Worm (Caenorhabditis elegans): ENCODE measurements around the gene srz-15.

The srz-15 gene

DNA sequence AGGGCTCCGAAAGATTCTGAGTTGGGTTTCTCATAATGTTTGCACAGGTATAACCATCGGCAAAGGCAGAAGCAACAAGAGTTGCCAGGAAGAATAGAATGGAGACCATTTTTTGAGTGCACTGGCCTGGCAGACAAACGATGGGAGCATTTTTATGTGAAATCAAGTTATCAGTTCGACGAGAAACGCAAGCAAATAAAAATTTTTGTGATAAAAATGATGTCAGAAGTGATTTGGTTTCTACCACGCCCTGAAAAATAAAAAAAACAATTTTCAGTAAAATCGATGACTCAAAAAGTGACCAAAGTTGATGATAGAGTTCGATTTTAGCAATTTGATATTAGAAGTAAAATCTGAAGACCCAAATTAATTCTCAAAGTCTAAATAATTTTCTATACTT is 5.7 kb upstream of the srz-15 start, which contains the start of gene K08D8.4:
K08D8.4 (minus strand) TSS at position 128 of the 400 bp plus-strand sequence.
- TF ChIP-seq flt-1 (GFP tag; IDR thresholded peaks at IDR 0.05) (no peak), hmbx-1 (tag; optimal IDR thresholded peaks at IDR 0.05) (no peak), scrt-1 (GFP tag; IDR thresholded peaks at IDR 0.05) (no peak), hmg-4 (GFP tag; optimal IDR thresholded peaks at IDR 0.05) (no peak), tbx-37 (GFP tag; conservative IDR thresholded peaks at IDR 0.05) (no peak), ceh-36 (tag; optimal IDR thresholded peaks at IDR 0.05) (no peak), F13C5.2 (tag; optimal IDR thresholded peaks at IDR 0.05) (no peak), ets-7 (tag; optimal IDR thresholded peaks at IDR 0.05) (no peak), aly-1 (tag; optimal IDR thresholded peaks at IDR 0.05) (no peak)

DNA sequence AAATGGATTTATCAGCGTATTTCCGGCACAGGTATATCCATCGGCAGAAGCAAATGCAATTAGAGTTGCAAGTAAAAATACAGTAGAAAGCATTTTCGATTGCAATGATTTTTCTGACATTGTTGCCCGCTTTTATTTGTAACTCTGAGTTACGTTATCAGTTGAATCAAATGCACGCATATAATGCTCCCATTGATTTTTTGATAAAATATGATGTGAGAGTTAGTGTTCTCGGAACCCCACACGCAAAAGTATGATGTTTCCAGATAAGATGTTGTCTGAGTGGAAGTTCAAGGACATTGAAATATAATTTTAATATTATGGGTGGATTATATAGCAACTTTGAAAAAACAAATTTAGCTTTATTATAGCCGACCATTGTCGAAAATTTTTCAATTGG is 3.6 kb upstream of the srz-15 start, which contains the start of gene K08D8.5:
K08D8.5 (minus strand) TSS at position 140 of the 400 bp plus-strand sequence.
- TF ChIP-seq pes-1 (GFP tag; IDR thresholded peaks at IDR 0.05) (no peak), aly-1 (tag; optimal IDR thresholded peaks at IDR 0.05) (no peak)

DNA sequence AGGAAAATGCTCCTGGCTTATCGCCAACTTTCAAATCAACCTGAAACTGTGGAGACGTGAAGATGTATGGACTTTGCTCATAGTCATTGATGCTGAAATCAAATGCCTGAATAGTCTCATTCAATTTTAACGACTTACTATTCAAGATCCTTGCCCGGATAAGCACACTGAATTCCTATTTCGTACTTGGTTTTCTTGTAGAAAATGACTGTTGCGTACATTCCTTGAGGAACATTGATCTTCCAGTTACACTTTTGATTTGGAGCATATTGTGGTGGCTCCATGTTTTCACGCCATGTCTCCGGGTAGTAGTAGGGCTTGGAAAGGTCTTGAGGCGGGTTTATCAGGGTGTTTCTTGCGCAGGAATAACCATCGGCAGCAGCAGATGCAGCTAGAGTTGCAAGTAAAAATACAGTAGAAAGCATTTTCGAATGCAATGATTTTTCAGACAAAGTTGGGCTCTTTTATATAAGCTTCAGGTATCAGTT is 1.0 kb upstream of the srz-15 start, which contains the start of gene irg-6:
irg-6 (minus strand) TSS at position 438 of the 488 bp plus-strand sequence.
- TF ChIP-seq sea-1 (GFP tag; conservative IDR thresholded peaks at IDR 0.05): no peak
- no peak for TF ChIP-seq B0310.2 (tag; optimal IDR thresholded peaks at IDR 0.05)
- TF ChIP-seq hnd-1 (tag; optimal IDR thresholded peaks at IDR 0.05): no peak
- TF ChIP-seq tra-4 (tag; optimal IDR thresholded peaks at IDR 0.05): no peak

DNA sequence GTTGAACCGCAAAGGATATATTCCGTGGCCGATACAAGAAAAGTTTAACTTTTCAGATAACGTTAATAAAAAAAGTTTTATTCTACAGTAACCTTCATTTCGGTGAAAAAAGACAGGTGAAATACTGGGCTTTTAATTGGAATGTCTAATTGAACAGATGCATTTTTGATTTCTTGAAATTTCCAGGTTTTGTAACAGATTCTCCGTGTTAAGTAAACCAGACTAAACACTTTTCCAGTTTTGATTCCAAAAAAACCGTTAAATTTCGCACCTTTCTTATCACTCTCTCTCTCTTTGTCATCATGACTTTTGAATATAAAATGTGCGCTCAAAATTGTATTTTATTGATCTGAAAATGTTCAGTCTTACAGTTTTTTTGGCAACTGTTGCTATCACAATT is 2.7 kb downstream of the srz-15 start, which contains the start of gene C32H11.3:
C32H11.3 (plus strand) TSS at position 301 of the 400 bp plus-strand sequence.
- no peak for TF ChIP-seq ceh-36 (tag; optimal IDR thresholded peaks at IDR 0.05)
- no peak for TF ChIP-seq ceh-13 (GFP tag; optimal IDR thresholded peaks at IDR 0.05)
- no peak for TF ChIP-seq ets-7 (tag; optimal IDR thresholded peaks at IDR 0.05)

DNA sequence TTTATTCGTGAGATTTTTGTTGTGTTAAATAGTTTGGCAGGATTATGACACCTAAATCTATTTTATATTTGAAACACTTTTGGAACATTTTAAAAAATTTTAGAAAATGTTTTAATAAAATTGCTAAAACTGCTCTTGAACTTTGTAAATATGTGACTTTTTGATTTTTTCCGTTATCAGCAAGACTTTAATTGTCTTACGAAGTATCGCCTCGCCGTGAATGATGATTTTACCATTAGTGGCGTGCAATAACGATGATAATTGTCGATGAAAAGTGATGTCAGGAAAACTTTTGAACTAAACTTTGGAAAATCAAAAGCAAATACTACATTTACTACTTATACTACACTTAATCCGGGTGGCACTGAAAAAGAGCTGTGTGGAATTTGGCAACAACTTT is 5.0 kb downstream of the srz-15 start:
- TF ChIP-seq ceh-13 (GFP tag; optimal IDR thresholded peaks at IDR 0.05): no peak
- TF ChIP-seq ceh-36 (tag; optimal IDR thresholded peaks at IDR 0.05): no peak
- no peak for TF ChIP-seq ama-1 (optimal IDR thresholded peaks at IDR 0.05)
- TF ChIP-seq tbx-11 (GFP tag; IDR thresholded peaks at IDR 0.05): no peak

DNA sequence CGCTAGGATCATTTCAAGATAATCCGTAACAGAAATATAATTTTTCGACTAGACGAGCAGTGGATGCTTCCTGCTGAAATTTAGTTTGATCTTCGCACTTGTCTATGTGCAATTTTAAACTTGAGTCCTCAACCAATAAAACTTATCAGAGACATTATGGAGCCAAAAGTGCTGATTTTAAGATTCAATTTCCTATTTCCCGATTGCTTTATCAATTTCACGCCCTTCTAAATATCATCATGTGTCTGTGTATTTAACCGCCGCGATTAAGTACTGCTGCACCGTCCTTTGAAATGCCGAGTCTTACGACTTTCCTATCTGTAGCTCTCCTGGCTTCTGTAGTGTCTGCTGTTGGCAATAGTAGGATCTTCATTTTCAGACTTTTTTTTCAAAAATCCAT is 5.4 kb downstream of the srz-15 start, which contains the start of gene C32H11.4:
C32H11.4 (plus strand) TSS at position 238 of the 400 bp plus-strand sequence.
- TF ChIP-seq hmbx-1 (tag; optimal IDR thresholded peaks at IDR 0.05) (no peak), ama-1 (optimal IDR thresholded peaks at IDR 0.05) (no peak), scrt-1 (GFP tag; IDR thresholded peaks at IDR 0.05) (no peak), tbx-11 (GFP tag; IDR thresholded peaks at IDR 0.05) (no peak), ceh-36 (tag; optimal IDR thresholded peaks at IDR 0.05) (no peak), aly-1 (tag; optimal IDR thresholded peaks at IDR 0.05) (no peak), ets-7 (tag; optimal IDR thresholded peaks at IDR 0.05) (no peak), hnd-1 (tag; optimal IDR thresholded peaks at IDR 0.05) (no peak), tbx-37 (GFP tag; conservative IDR thresholded peaks at IDR 0.05) (no peak)

DNA sequence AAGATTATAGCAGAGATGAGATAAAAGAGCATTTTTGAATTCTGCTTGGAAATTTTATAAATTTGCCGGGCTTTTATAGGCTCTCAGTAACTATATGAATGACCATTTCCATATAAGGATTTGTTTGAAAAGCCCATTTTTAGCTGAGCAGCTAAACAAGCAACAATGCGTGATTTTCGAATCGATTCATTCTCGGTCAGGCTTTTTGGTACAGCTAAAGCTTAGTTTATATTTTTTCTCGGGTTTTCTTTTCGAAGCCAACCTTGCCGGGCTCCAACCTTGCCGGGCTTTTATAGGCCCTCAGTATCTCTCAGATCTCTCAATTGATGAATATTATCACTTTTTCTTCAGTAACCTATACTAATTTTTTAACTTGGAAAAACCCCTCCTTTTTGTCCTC is 8.8 kb downstream of the srz-15 start, which contains the start of gene srlf-4:
srlf-4 (minus strand) TSS at position 101 of the 400 bp plus-strand sequence.
- TF ChIP-seq B0310.2 (tag; optimal IDR thresholded peaks at IDR 0.05): no peak
- no peak for TF ChIP-seq flt-1 (GFP tag; IDR thresholded peaks at IDR 0.05)
- no peak for TF ChIP-seq ets-7 (tag; optimal IDR thresholded peaks at IDR 0.05)
- no peak for TF ChIP-seq tra-4 (tag; optimal IDR thresholded peaks at IDR 0.05)
- TF ChIP-seq F13C5.2 (tag; optimal IDR thresholded peaks at IDR 0.05): no peak
- no peak for TF ChIP-seq sea-1 (GFP tag; conservative IDR thresholded peaks at IDR 0.05)
- no peak for TF ChIP-seq ceh-36 (tag; optimal IDR thresholded peaks at IDR 0.05)
- TF ChIP-seq hnd-1 (tag; optimal IDR thresholded peaks at IDR 0.05): no peak
- no peak for TF ChIP-seq scrt-1 (GFP tag; IDR thresholded peaks at IDR 0.05)
- TF ChIP-seq hmg-4 (GFP tag; optimal IDR thresholded peaks at IDR 0.05): no peak

DNA sequence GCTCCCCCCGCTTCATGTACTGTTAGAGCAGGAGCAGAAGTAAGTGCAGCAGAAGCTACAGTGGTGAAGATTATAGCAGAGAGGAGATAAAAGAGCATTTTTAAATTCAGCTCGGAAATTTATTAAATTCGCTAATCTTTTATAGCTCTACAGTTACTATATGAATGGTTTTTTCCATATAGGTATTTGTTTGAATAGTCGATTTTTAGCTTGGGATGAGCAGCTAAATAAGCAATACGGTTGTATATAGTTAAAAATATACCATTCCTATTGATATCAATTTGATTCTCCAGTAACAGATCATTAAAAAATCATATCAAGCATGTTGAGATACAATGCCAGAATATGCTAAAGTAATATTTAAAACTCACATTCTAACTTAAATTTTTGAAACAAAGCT is 11.1 kb downstream of the srz-15 start, which contains the start of gene srlf-5:
srlf-5 (minus strand) TSS at position 101 of the 400 bp plus-strand sequence.
- TF ChIP-seq tra-4 (tag; optimal IDR thresholded peaks at IDR 0.05): no peak
- no peak for TF ChIP-seq scrt-1 (GFP tag; IDR thresholded peaks at IDR 0.05)
- TF ChIP-seq ama-1 (optimal IDR thresholded peaks at IDR 0.05): no peak
- no peak for TF ChIP-seq ceh-36 (tag; optimal IDR thresholded peaks at IDR 0.05)
- no peak for TF ChIP-seq F13C5.2 (tag; optimal IDR thresholded peaks at IDR 0.05)
- no peak for TF ChIP-seq sea-1 (GFP tag; conservative IDR thresholded peaks at IDR 0.05)
- TF ChIP-seq tbx-37 (GFP tag; conservative IDR thresholded peaks at IDR 0.05): no peak
- no peak for TF ChIP-seq tbx-11 (GFP tag; IDR thresholded peaks at IDR 0.05)
- no peak for TF ChIP-seq pes-1 (GFP tag; IDR thresholded peaks at IDR 0.05)
- no peak for TF ChIP-seq flt-1 (GFP tag; IDR thresholded peaks at IDR 0.05)

DNA sequence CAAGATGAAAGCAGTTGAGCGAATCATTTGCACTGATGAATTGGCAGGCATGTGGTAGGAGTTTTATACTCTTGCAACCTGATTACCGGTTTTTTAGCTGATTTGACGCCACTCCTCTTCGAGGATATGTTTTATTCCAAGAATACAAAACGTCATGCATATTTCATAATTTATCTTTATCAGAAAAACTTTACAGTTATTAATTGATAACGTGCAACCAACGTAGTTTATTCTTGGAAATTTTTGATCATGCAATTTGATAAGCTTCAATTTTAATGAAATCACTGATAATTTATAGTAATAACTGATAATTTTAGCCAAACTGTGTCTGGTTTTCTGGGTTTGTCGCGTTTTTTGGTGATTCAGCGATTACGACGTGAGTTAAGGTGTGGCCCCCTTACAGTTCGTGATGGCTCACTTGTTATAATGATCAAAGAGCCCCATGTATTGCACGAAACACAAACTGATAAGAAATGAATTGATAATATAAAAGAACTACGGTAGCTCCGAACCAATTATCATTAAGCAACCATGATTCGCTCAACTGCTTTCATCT is 20.7 kb downstream of the srz-15 start, which contains the start of the genes cld-1 and dod-21:
cld-1 (minus strand) TSS at position 51 of the 556 bp plus-strand sequence.
dod-21 (plus strand) TSS at position 518 of the 556 bp plus-strand sequence.
- TF ChIP-seq aly-1 (tag; optimal IDR thresholded peaks at IDR 0.05) (no peak), flt-1 (GFP tag; IDR thresholded peaks at IDR 0.05) (no peak), scrt-1 (GFP tag; IDR thresholded peaks at IDR 0.05) (no peak), pes-1 (GFP tag; IDR thresholded peaks at IDR 0.05) (no peak), ama-1 (optimal IDR thresholded peaks at IDR 0.05) (no peak), ceh-13 (GFP tag; optimal IDR thresholded peaks at IDR 0.05) (no peak), sea-1 (GFP tag; conservative IDR thresholded peaks at IDR 0.05) (no peak), tbx-37 (GFP tag; conservative IDR thresholded peaks at IDR 0.05) (no peak), hmg-4 (GFP tag; optimal IDR thresholded peaks at IDR 0.05) (no peak), ceh-36 (tag; optimal IDR thresholded peaks at IDR 0.05) (no peak)

Data from whole organism, early embryonic.